Fruit fly (Drosophila melanogaster) whole organism, embryonic: Measurements from ENCODE around the gene Tsc1.

Experiments
- Atf6 ChIP-seq: fragments of 200-800 bp; sonication (Bioruptor generic); IDR thresholded peaks from 2 replicates; pipeline ENCODE4 v1.3.6; 2022; ENCODE audit warnings: missing biosample characterization, missing genetic modification characterization
- BEAF-32 ChIP-seq: fragments of 200-800 bp; sonication (Bioruptor generic); optimal IDR thresholded peaks from 3 replicates; lab custom pipeline; 2017; ENCODE audit warnings: missing biosample characterization, missing genetic modification characterization, mild to moderate bottlenecking, moderate library complexity, missing genetic modification reagents
- CG1024 ChIP-seq: fragments of 200-800 bp; sonication (Bioruptor generic); IDR thresholded peaks from 2 replicates; pipeline ENCODE4 v1.3.6; 2022; ENCODE audit warnings: missing biosample characterization, missing genetic modification characterization
- CG10543 ChIP-seq: fragments of 200-800 bp; sonication (Bioruptor generic); optimal IDR thresholded peaks from 3 replicates; lab custom pipeline; 2017; ENCODE audit warnings: missing biosample characterization, mild to moderate bottlenecking, missing genetic modification characterization, moderate library complexity
- CG11456 ChIP-seq: fragments of 200-800 bp; sonication (Bioruptor generic); IDR thresholded peaks from 3 replicates; pipeline ENCODE4 v1.3.6; 2022; ENCODE audit warnings: missing biosample characterization, missing genetic modification characterization
- CG12219 ChIP-seq: fragments of 200-800 bp; sonication (Bioruptor generic); optimal IDR thresholded peaks from 3 replicates; lab custom pipeline; 2018; ENCODE audit warnings: missing biosample characterization, mild to moderate bottlenecking, missing genetic modification characterization
- CG12391 ChIP-seq: fragments of 200-800 bp; sonication (Bioruptor generic); optimal IDR thresholded peaks from 3 replicates; lab custom pipeline; 2018; ENCODE audit warnings: missing biosample characterization, mild to moderate bottlenecking, missing genetic modification characterization, moderate library complexity
- CG13424 ChIP-seq: fragments of 200-800 bp; sonication (Bioruptor generic); optimal IDR thresholded peaks from 2 replicates; lab custom pipeline; 2019; ENCODE audit warnings: missing biosample characterization, mild to moderate bottlenecking, missing genetic modification characterization, moderate library complexity
- CG13624 ChIP-seq: fragments of 200-800 bp; sonication (Bioruptor generic); optimal IDR thresholded peaks from 2 replicates; lab custom pipeline; 2016; ENCODE audit warnings: missing biosample characterization, missing genetic modification characterization
- CG14860 ChIP-seq: fragments of 200-800 bp; sonication (Bioruptor generic); IDR thresholded peaks from 3 replicates; pipeline ENCODE4 v1.3.6; 2022; ENCODE audit warnings: missing biosample characterization, missing genetic modification characterization; ENCODE audit not compliant: partially characterized antibody
- CG15696 ChIP-seq: fragments of 200-800 bp; sonication (Bioruptor generic); optimal IDR thresholded peaks from 2 replicates; lab custom pipeline; 2019; ENCODE audit warnings: missing biosample characterization, mild to moderate bottlenecking, missing genetic modification characterization, moderate library complexity
- CG18764 ChIP-seq: fragments of 200-800 bp; sonication (Bioruptor generic); optimal IDR thresholded peaks from 3 replicates; lab custom pipeline; 2016; ENCODE audit warnings: missing biosample characterization, missing genetic modification characterization
- CG2875 ChIP-seq: fragments of 200-800 bp; sonication (Bioruptor generic); optimal IDR thresholded peaks from 2 replicates; lab custom pipeline; 2017; ENCODE audit warnings: missing biosample characterization, mild to moderate bottlenecking, missing genetic modification characterization, missing genetic modification reagents
- CG3281 ChIP-seq: fragments of 200-800 bp; sonication (Bioruptor generic); optimal IDR thresholded peaks from 3 replicates; lab custom pipeline; 2017; ENCODE audit warnings: missing biosample characterization, mild to moderate bottlenecking, missing genetic modification characterization
- CG3726 ChIP-seq: fragments of 200-800 bp; sonication (Bioruptor generic); IDR thresholded peaks from 3 replicates; pipeline ENCODE4, ENCODE4 v1.3.6; 2022; ENCODE audit warnings: missing biosample characterization, missing genetic modification characterization
- CG4730 ChIP-seq: fragments of 200-800 bp; sonication (Bioruptor generic); IDR thresholded peaks from 2 replicates; pipeline ENCODE4 v1.3.6; 2022; ENCODE audit warnings: missing biosample characterization, missing genetic modification characterization
- CG6654 ChIP-seq: fragments of 200-800 bp; sonication (Bioruptor generic); optimal IDR thresholded peaks from 2 replicates; lab custom pipeline; 2017; ENCODE audit warnings: missing biosample characterization, mild to moderate bottlenecking, missing genetic modification characterization
- CG6813 ChIP-seq: fragments of 200-800 bp; sonication (Bioruptor generic); optimal IDR thresholded peaks from 2 replicates; lab custom pipeline; 2017; ENCODE audit warnings: missing biosample characterization, missing genetic modification characterization, mild to moderate bottlenecking, moderate library complexity, missing genetic modification reagents
- CG7357 ChIP-seq: fragments of 200-800 bp; sonication (Bioruptor generic); IDR thresholded peaks from 3 replicates; pipeline ENCODE4 v1.3.6; 2022; ENCODE audit warnings: missing biosample characterization, missing genetic modification characterization
- CG7839 ChIP-seq: fragments of 200-800 bp; sonication (Bioruptor generic); optimal IDR thresholded peaks from 3 replicates; lab custom pipeline; 2018; ENCODE audit warnings: missing biosample characterization, mild to moderate bottlenecking, missing genetic modification characterization, moderate library complexity
- CG8290 ChIP-seq, 3 experiments: fragments of 200-800 bp; sonication (Bioruptor generic); optimal IDR thresholded peaks; 2 replicates each; lab custom pipeline; 2016 to 2019; ENCODE audit warnings: missing biosample characterization in 3 of 3, missing genetic modification characterization in 3 of 3, mild to moderate bottlenecking in 2 of 3, moderate library complexity in 1 of 3
- CG8944 ChIP-seq: fragments of 200-800 bp; sonication (Bioruptor generic); optimal IDR thresholded peaks from 3 replicates; lab custom pipeline; 2016; ENCODE audit warnings: missing biosample characterization, missing genetic modification characterization
- CTCF ChIP-seq: fragments of 200-800 bp; sonication (Bioruptor generic); optimal IDR thresholded peaks from 2 replicates; lab custom pipeline; 2017; ENCODE audit warnings: missing biosample characterization, mild to moderate bottlenecking, missing genetic modification characterization, moderate library complexity
- CkIIα-i1 ChIP-seq: fragments of 200-800 bp; sonication (Bioruptor generic); IDR thresholded peaks from 2 replicates; pipeline ENCODE4 v1.3.6; 2022; ENCODE audit warnings: missing biosample characterization, missing genetic modification characterization
- Dek ChIP-seq: fragments of 200-800 bp; sonication (Bioruptor generic); optimal IDR thresholded peaks from 3 replicates; lab custom pipeline; 2019; ENCODE audit warnings: missing biosample characterization, mild to moderate bottlenecking, missing genetic modification characterization, moderate library complexity
- Dfd ChIP-seq, 2 experiments: fragments of >200 bp; optimal IDR thresholded peaks; 2 replicates each; lab custom pipeline; 2017; ENCODE audit warnings: missing biosample characterization in 2 of 2, missing genetic modification characterization in 2 of 2
- E2f1 ChIP-seq: fragments of 200-800 bp; sonication (Bioruptor generic); IDR thresholded peaks from 2 replicates; pipeline ENCODE4 v1.3.6; 2022; ENCODE audit warnings: missing biosample characterization, missing genetic modification characterization
- ERR ChIP-seq: fragments of 200-800 bp; sonication (Bioruptor generic); optimal IDR thresholded peaks from 2 replicates; lab custom pipeline; 2016; ENCODE audit warnings: missing biosample characterization, missing genetic modification characterization
- Fer3 ChIP-seq: fragments of 200-800 bp; sonication (Bioruptor generic); optimal IDR thresholded peaks from 2 replicates; lab custom pipeline; 2018; ENCODE audit warnings: missing biosample characterization, mild to moderate bottlenecking, missing genetic modification characterization, moderate library complexity
- HLHmδ ChIP-seq: fragments of 200-800 bp; sonication (Bioruptor generic); optimal IDR thresholded peaks from 2 replicates; lab custom pipeline; 2018; ENCODE audit warnings: missing biosample characterization, mild to moderate bottlenecking, missing genetic modification characterization, moderate library complexity
- Hr39 ChIP-seq: fragments of >200 bp; optimal IDR thresholded peaks from 2 replicates; lab custom pipeline; 2017
- NC2β ChIP-seq: fragments of 200-800 bp; sonication (Bioruptor generic); optimal IDR thresholded peaks from 2 replicates; lab custom pipeline; 2016; ENCODE audit warnings: missing biosample characterization, missing genetic modification characterization
- NK7.1 ChIP-seq: fragments of 200-800 bp; sonication (Bioruptor generic); optimal IDR thresholded peaks from 3 replicates; lab custom pipeline; 2016; ENCODE audit warnings: missing biosample characterization, missing genetic modification characterization
- Rx ChIP-seq: fragments of 200-800 bp; sonication (Bioruptor generic); IDR thresholded peaks from 2 replicates; pipeline ENCODE4 v1.3.6; 2022; ENCODE audit warnings: missing biosample characterization, missing genetic modification characterization
- aop ChIP-seq: fragments of 200-800 bp; sonication (Bioruptor generic); IDR thresholded peaks from 2 replicates; pipeline ENCODE4 v1.3.6; 2022; ENCODE audit warnings: missing biosample characterization, missing genetic modification characterization
- ash1 ChIP-seq: fragments of 200-800 bp; sonication (Bioruptor generic); optimal IDR thresholded peaks from 2 replicates; lab custom pipeline; 2018; ENCODE audit warnings: missing biosample characterization, mild to moderate bottlenecking, missing genetic modification characterization
- hth ChIP-seq: fragments of >200 bp; optimal IDR thresholded peaks from 2 replicates; lab custom pipeline; 2017; ENCODE audit warnings: inconsistent platforms
- inv ChIP-seq: fragments of 200-800 bp; sonication (Bioruptor generic); IDR thresholded peaks from 2 replicates; pipeline ENCODE4 v1.3.6; 2022; ENCODE audit warnings: missing biosample characterization, missing genetic modification characterization; ENCODE audit not compliant: partially characterized antibody
- jing ChIP-seq: fragments of 200-800 bp; sonication (Bioruptor generic); optimal IDR thresholded peaks from 2 replicates; lab custom pipeline; 2018; ENCODE audit warnings: missing biosample characterization, mild to moderate bottlenecking, missing genetic modification characterization
- kay ChIP-seq: fragments of 200-800 bp; sonication (Bioruptor generic); optimal IDR thresholded peaks from 2 replicates; lab custom pipeline; 2016; ENCODE audit warnings: missing biosample characterization, missing genetic modification characterization
- lmd ChIP-seq: fragments of 200-800 bp; sonication (Bioruptor generic); IDR thresholded peaks from 2 replicates; pipeline ENCODE4 v1.3.6; 2022; ENCODE audit warnings: missing biosample characterization, missing genetic modification characterization
- nerfin-2 ChIP-seq: fragments of 200-800 bp; sonication (Bioruptor generic); IDR thresholded peaks from 2 replicates; pipeline ENCODE4 v1.3.6; 2022; ENCODE audit warnings: missing biosample characterization, missing genetic modification characterization; ENCODE audit not compliant: partially characterized antibody
- org-1 ChIP-seq: fragments of 200-800 bp; sonication (Bioruptor generic); optimal IDR thresholded peaks from 2 replicates; lab custom pipeline; 2017; ENCODE audit warnings: missing biosample characterization, missing genetic modification characterization
- pnt ChIP-seq: fragments of 200-800 bp; sonication (Bioruptor generic); optimal IDR thresholded peaks from 3 replicates; lab custom pipeline; 2016; ENCODE audit warnings: missing biosample characterization, missing genetic modification characterization
- prd ChIP-seq, 3 experiments: fragments of >200 bp in 2 of 3; fragments of 200-800 bp in 1 of 3; sonication (Bioruptor generic) in 1 of 3; optimal IDR thresholded peaks in 2 of 3; IDR thresholded peaks in 1 of 3; 2 replicates in 2 of 3; 3 replicates in 1 of 3; pipeline versions ENCODE4 v1.3.6 to Lab custom; 2017 to 2022; ENCODE audit warnings: missing biosample characterization in 1 of 3, missing genetic modification characterization in 1 of 3
- sd ChIP-seq: fragments of 200-800 bp; sonication (Bioruptor generic); optimal IDR thresholded peaks from 3 replicates; lab custom pipeline; 2018; ENCODE audit warnings: missing biosample characterization, mild to moderate bottlenecking, missing genetic modification characterization, moderate library complexity
- seq ChIP-seq: fragments of 200-800 bp; sonication (Bioruptor generic); IDR thresholded peaks from 2 replicates; pipeline ENCODE4 v1.3.6; 2022; ENCODE audit warnings: missing biosample characterization, missing genetic modification characterization
- ttk ChIP-seq: fragments of 200-800 bp; sonication (Bioruptor generic); IDR thresholded peaks from 2 replicates; pipeline ENCODE4 v2.1.2; 2022; ENCODE audit warnings: missing biosample characterization, missing genetic modification characterization

Tsc1 gene

DNA sequence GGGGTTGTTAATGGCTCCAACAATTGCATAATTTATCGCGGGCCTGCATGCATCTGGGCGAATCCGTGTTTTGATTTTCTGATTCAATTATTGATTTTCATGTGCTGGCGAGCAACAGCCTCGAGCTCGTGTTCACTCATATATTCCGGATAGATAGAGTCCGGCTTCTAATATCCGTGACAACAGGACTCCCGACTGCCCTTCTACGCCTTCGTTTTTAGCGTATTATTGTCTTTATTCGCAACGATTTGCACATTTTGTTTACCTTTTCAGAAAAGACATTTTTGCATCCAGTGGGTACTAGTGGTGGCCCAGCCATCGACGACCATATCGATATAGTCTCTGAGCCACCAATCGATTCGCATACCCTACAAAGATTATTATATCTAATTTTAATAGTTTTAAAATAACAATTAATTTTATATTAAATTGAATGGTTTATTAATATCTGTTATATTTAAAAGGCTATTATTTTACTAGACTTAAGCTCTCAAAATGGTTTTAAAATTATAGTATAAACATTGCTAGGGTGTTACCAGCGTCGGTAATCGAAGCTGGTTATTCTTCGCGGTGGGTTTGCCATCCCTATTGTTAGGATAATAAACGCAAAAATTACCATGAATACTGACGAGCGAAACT, 31.2 kb downstream of the Tsc1 start, which contains the start of the genes Myo95E and TBC1d7 (continued):
- peak; percentile 71 for TF ChIP-seq CG15696 (tag; lab: Kevin White, UChicago)
- peak; percentile 81 for TF ChIP-seq kay
- no peak for TF ChIP-seq NK7.1 (GFP tag; lab: Kevin White, UChicago)
- TF ChIP-seq sd, result no peak
- TF ChIP-seq CkIIα-i1 (GFP tag; lab: Robert Waterston, UW), result 0 out of 2 replicates have a peak, but pooled peaks have one; percentile 31
- peak; percentile 55; the same call in 2 of the 3 replicates for TF ChIP-seq CG14860 (GFP tag; lab: Robert Waterston, UW)
- peak; percentile 9 for TF ChIP-seq pnt (GFP tag; lab: Kevin White, UChicago)
- TF ChIP-seq CG8290 (GFP tag; optimal IDR thresholded peaks at IDR 0.05; lab: Kevin White, UChicago), result no peak
- TF ChIP-seq CG8290 (tag; optimal IDR thresholded peaks at IDR 0.05; lab: Kevin White, UChicago), result no peak
- no peak for TF ChIP-seq Dfd (GFP tag; optimal IDR thresholded peaks at IDR 0.05; lab: Kevin White, UChicago)
- TF ChIP-seq NC2β (GFP tag; lab: Kevin White, UChicago), result no peak
- peak; percentile 62 for TF ChIP-seq inv
- TF ChIP-seq E2f1 (GFP tag; lab: Robert Waterston, UW), result peak; percentile 93
- peak; percentile 41 for TF ChIP-seq CG8944 (GFP tag; lab: Kevin White, UChicago)
- TF ChIP-seq CG10543, result no peak
- peak; percentile 63 for TF ChIP-seq CG12219 (GFP tag; lab: Kevin White, UChicago)
- TF ChIP-seq CG13424 (tag; lab: Kevin White, UChicago), result peak; percentile 90
- no peak for TF ChIP-seq jing (GFP tag; lab: Kevin White, UChicago)
- peak; percentile 96 for TF ChIP-seq lmd (GFP tag; lab: Robert Waterston, UW)
- TF ChIP-seq hth (lab: Kevin White, UChicago), result no peak
- peak; percentile 65 for TF ChIP-seq CG6813 (GFP tag; lab: Kevin White, UChicago)
- peak; percentile 89 for TF ChIP-seq CG7357 (GFP tag; lab: Robert Waterston, UW)
- peak; percentile 83 for TF ChIP-seq CG18764 (GFP tag; lab: Kevin White, UChicago)
- TF ChIP-seq org-1 (GFP tag; lab: Kevin White, UChicago), result peak; percentile 67
- TF ChIP-seq CG11456 (GFP tag; lab: Robert Waterston, UW), result peak; percentile 87
- peak; percentile 86 for TF ChIP-seq CG3281 (GFP tag; lab: Kevin White, UChicago)
- TF ChIP-seq CG6654, result peak; percentile 58
- peak; percentile 77 for TF ChIP-seq BEAF-32 (GFP tag; lab: Kevin White, UChicago)
- TF ChIP-seq CG7839 (tag; lab: Kevin White, UChicago), result peak; percentile 92
- no peak for TF ChIP-seq prd (optimal IDR thresholded peaks at IDR 0.05; lab: Kevin White, UChicago)
- TF ChIP-seq prd (GFP tag; IDR thresholded peaks at IDR 0.05; lab: Robert Waterston, UW), result peak; percentile 96
- peak; percentile 90 for TF ChIP-seq Dek (tag; lab: Kevin White, UChicago)
- TF ChIP-seq CG2875 (GFP tag; lab: Kevin White, UChicago), result peak; percentile 58
- peak; percentile 86 for TF ChIP-seq Fer3 (tag; lab: Kevin White, UChicago)
- TF ChIP-seq CG4730 (GFP tag; lab: Robert Waterston, UW), result peak; percentile 93
- no peak for TF ChIP-seq nerfin-2 (GFP tag; lab: Robert Waterston, UW)
- peak; percentile 81 for TF ChIP-seq Rx (GFP tag; lab: Robert Waterston, UW)
- peak; percentile 95 for TF ChIP-seq CG12391 (tag; lab: Kevin White, UChicago)
- peak; percentile 89 for TF ChIP-seq CG3726
- peak; percentile 49; the same call in 1 of the 2 replicates for TF ChIP-seq aop (GFP tag; lab: Robert Waterston, UW)
- TF ChIP-seq CTCF, result no peak
- peak; percentile 96 for TF ChIP-seq Atf6 (GFP tag; lab: Robert Waterston, UW)
- no peak for TF ChIP-seq ash1 (GFP tag; lab: Kevin White, UChicago)
- TF ChIP-seq ERR (GFP tag; lab: Kevin White, UChicago), result no peak
- TF ChIP-seq CG13624 (GFP tag; lab: Kevin White, UChicago), result peak; percentile 55
- peak; percentile 92 for TF ChIP-seq ttk (GFP tag; lab: Robert Waterston, UW)
- TF ChIP-seq Hr39 (lab: Kevin White, UChicago), result no peak
- TF ChIP-seq seq (GFP tag; lab: Robert Waterston, UW), result peak; percentile 79
- TF ChIP-seq HLHmδ (GFP tag; lab: Kevin White, UChicago), result no peak
- TF ChIP-seq CG1024 (GFP tag; lab: Robert Waterston, UW), result peak; percentile 86
